Worm (Caenorhabditis elegans) whole organism, L1 larva: ENCODE results near the gene nsph-1.1.

Experiments
- Y116A8C.19 ChIP-seq: sonication (generic microtip); optimal IDR thresholded peaks from 2 replicates; lab custom pipeline; 2016; ENCODE audit warnings: missing compliant biosample characterization, missing genetic modification characterization, borderline replicate concordance
- alr-1 ChIP-seq: fragments of 200-800 bp; sonication (Bioruptor generic); optimal IDR thresholded peaks from 2 replicates; lab custom pipeline; 2018; ENCODE audit warnings: borderline replicate concordance, mild to moderate bottlenecking, missing genetic modification characterization, missing compliant biosample characterization
- ceh-63 ChIP-seq: fragments of 200-800 bp; sonication (Bioruptor generic); optimal IDR thresholded peaks from 2 replicates; lab custom pipeline; 2018; ENCODE audit warnings: mild to moderate bottlenecking, missing genetic modification characterization, missing compliant biosample characterization
- ceh-82 ChIP-seq, 3 experiments: fragments of 150-350 bp in 1 of 3; sonication (generic microtip) in 2 of 3; optimal IDR thresholded peaks; 2 replicates each; lab custom pipeline; 2014 to 2017; ENCODE audit warnings: missing biosample characterization in 3 of 3, missing genetic modification characterization in 3 of 3
- ceh-88 ChIP-seq: fragments of 200-800 bp; sonication (Bioruptor generic); IDR thresholded peaks from 2 replicates; pipeline ENCODE4 v1.3.6; 2022; ENCODE audit warnings: missing genetic modification characterization, missing compliant biosample characterization
- dpl-1 ChIP-seq, 3 experiments: fragments of 150-350 bp in 2 of 3; sonication (generic microtip) in 1 of 3; optimal IDR thresholded peaks; 2 replicates each; lab custom pipeline; 2014 to 2017; ENCODE audit warnings: missing biosample characterization in 3 of 3, missing genetic modification characterization in 3 of 3, missing genetic modification reagents in 3 of 3
- efl-1 ChIP-seq, 4 experiments: fragments of 150-350 bp; optimal IDR thresholded peaks in 3 of 4; peaks in 1 of 4; 1 replicate in 1 of 4; 2 replicates in 3 of 4; lab custom pipeline; 2014; ENCODE audit warnings: missing biosample characterization in 2 of 4, missing genetic modification characterization in 2 of 4, missing genetic modification reagents in 2 of 4
- egl-13 ChIP-seq: sonication (generic microtip); optimal IDR thresholded peaks from 2 replicates; lab custom pipeline; 2016; ENCODE audit warnings: missing genotype, missing genetic modification reagents, missing genetic modification characterization, missing compliant biosample characterization
- elt-2 ChIP-seq: sonication (generic microtip); optimal IDR thresholded peaks from 2 replicates; lab custom pipeline; 2016; ENCODE audit warnings: missing genetic modification characterization, mild to moderate bottlenecking, inconsistent platforms, missing compliant biosample characterization, missing genetic modification reagents
- elt-3 ChIP-seq, 6 experiments: fragments of 150-350 bp in 1 of 6; sonication (generic microtip); optimal IDR thresholded peaks; 2 replicates each; lab custom pipeline; 2017 to 2018; ENCODE audit warnings: missing biosample characterization in 6 of 6, missing genetic modification characterization in 6 of 6, inconsistent platforms in 1 of 6
- ets-5 ChIP-seq: fragments of 200-800 bp; sonication (Bioruptor generic); IDR thresholded peaks from 2 replicates; pipeline ENCODE4 v1.3.6; 2022; ENCODE audit warnings: missing genetic modification characterization, missing compliant biosample characterization
- fkh-10 ChIP-seq: sonication (generic microtip); optimal IDR thresholded peaks from 2 replicates; lab custom pipeline; 2017; ENCODE audit warnings: missing biosample characterization, missing genetic modification reagents, missing genetic modification characterization
- fkh-4 ChIP-seq: sonication (generic microtip); optimal IDR thresholded peaks from 2 replicates; lab custom pipeline; 2016; ENCODE audit warnings: missing compliant biosample characterization, missing genetic modification characterization, borderline replicate concordance
- fkh-8 ChIP-seq: sonication (generic microtip); optimal IDR thresholded peaks from 2 replicates; lab custom pipeline; 2016; ENCODE audit warnings: mild to moderate bottlenecking, missing genetic modification characterization, missing compliant biosample characterization
- grh-1 ChIP-seq: fragments of 200-800 bp; sonication (Bioruptor generic); IDR thresholded peaks from 2 replicates; pipeline ENCODE4 v1.3.6; 2022; ENCODE audit warnings: missing genetic modification reagents, missing genetic modification characterization, missing compliant biosample characterization
- hlh-17 ChIP-seq: fragments of 200-800 bp; sonication (Bioruptor generic); optimal IDR thresholded peaks from 2 replicates; lab custom pipeline; 2018; ENCODE audit warnings: missing genetic modification characterization, mild to moderate bottlenecking, missing compliant biosample characterization, moderate library complexity, borderline replicate concordance
- hlh-4 ChIP-seq: sonication (generic microtip); optimal IDR thresholded peaks from 2 replicates; lab custom pipeline; 2016; ENCODE audit warnings: mild to moderate bottlenecking, missing genetic modification characterization, missing compliant biosample characterization
- hpl-2 ChIP-seq: fragments of 150-350 bp; optimal IDR thresholded peaks from 2 replicates; lab custom pipeline; 2014; ENCODE audit warnings: missing biosample characterization, missing genetic modification reagents, missing genetic modification characterization
- irx-1 ChIP-seq: sonication (generic microtip); optimal IDR thresholded peaks from 2 replicates; lab custom pipeline; 2016; ENCODE audit warnings: missing genetic modification characterization, missing compliant biosample characterization
- jun-1 ChIP-seq: fragments of 150-350 bp; optimal IDR thresholded peaks from 2 replicates; lab custom pipeline; 2014; ENCODE audit warnings: missing biosample characterization, missing genetic modification reagents, missing genetic modification characterization
- lin-35 ChIP-seq, 2 experiments: fragments of 150-350 bp; optimal IDR thresholded peaks; 2 replicates each; lab custom pipeline; 2014; ENCODE audit warnings: missing biosample characterization in 2 of 2, missing genetic modification characterization in 2 of 2, missing genetic modification reagents in 2 of 2
- lin-39 ChIP-seq: fragments of 150-350 bp; optimal IDR thresholded peaks from 2 replicates; lab custom pipeline; 2014; ENCODE audit warnings: missing biosample characterization, missing genetic modification reagents, missing genetic modification characterization
- lir-3 ChIP-seq: sonication (generic microtip); optimal IDR thresholded peaks from 2 replicates; lab custom pipeline; 2016; ENCODE audit warnings: mild to moderate bottlenecking, missing genetic modification characterization, moderate library complexity, missing compliant biosample characterization; ENCODE audit not compliant: poor library complexity
- lsy-2 ChIP-seq, 2 experiments: fragments of 150-350 bp; optimal IDR thresholded peaks; 2 replicates each; lab custom pipeline; 2014; ENCODE audit warnings: missing biosample characterization in 2 of 2, missing genetic modification characterization in 2 of 2
- mef-2 ChIP-seq: fragments of 150-350 bp; optimal IDR thresholded peaks from 2 replicates; lab custom pipeline; 2014; ENCODE audit warnings: missing biosample characterization, missing genetic modification characterization
- nhr-11 ChIP-seq: fragments of 150-350 bp; optimal IDR thresholded peaks from 2 replicates; lab custom pipeline; 2014; ENCODE audit warnings: missing biosample characterization, missing genetic modification characterization
- nhr-12 ChIP-seq: sonication (generic microtip); optimal IDR thresholded peaks from 2 replicates; lab custom pipeline; 2017; ENCODE audit warnings: missing biosample characterization, missing genetic modification characterization
- nhr-19 ChIP-seq: fragments of 200-800 bp; sonication (Bioruptor generic); conservative IDR thresholded peaks from 2 replicates; pipeline ENCODE4 v1.3.6; 2022; ENCODE audit warnings: missing genetic modification characterization, missing compliant biosample characterization
- nhr-20 ChIP-seq: sonication (generic microtip); optimal IDR thresholded peaks from 2 replicates; lab custom pipeline; 2016; ENCODE audit warnings: mild to moderate bottlenecking, missing genetic modification characterization, missing compliant biosample characterization
- nhr-237 ChIP-seq: fragments of 150-350 bp; optimal IDR thresholded peaks from 2 replicates; lab custom pipeline; 2014; ENCODE audit warnings: missing biosample characterization, missing genetic modification characterization
- nhr-47 ChIP-seq: sonication (generic microtip); optimal IDR thresholded peaks from 2 replicates; lab custom pipeline; 2016; ENCODE audit warnings: mild to moderate bottlenecking, missing genetic modification characterization, moderate library complexity, missing compliant biosample characterization
- nhr-71 ChIP-seq: sonication (generic microtip); optimal IDR thresholded peaks from 2 replicates; lab custom pipeline; 2016; ENCODE audit warnings: mild to moderate bottlenecking, missing genetic modification characterization, moderate library complexity, missing compliant biosample characterization
- nhr-76 ChIP-seq: sonication (generic microtip); optimal IDR thresholded peaks from 2 replicates; lab custom pipeline; 2017; ENCODE audit warnings: missing biosample characterization, missing genetic modification characterization
- nhr-77 ChIP-seq: fragments of 150-350 bp; optimal IDR thresholded peaks from 2 replicates; lab custom pipeline; 2014; ENCODE audit warnings: missing biosample characterization, missing genetic modification characterization
- nhr-84 ChIP-seq: sonication (generic microtip); optimal IDR thresholded peaks from 2 replicates; lab custom pipeline; 2017; ENCODE audit warnings: missing biosample characterization, missing genetic modification characterization
- pax-3 ChIP-seq: fragments of 200-800 bp; sonication (Bioruptor generic); optimal IDR thresholded peaks from 2 replicates; lab custom pipeline; 2018; ENCODE audit warnings: mild to moderate bottlenecking, missing genetic modification characterization, moderate library complexity, missing compliant biosample characterization
- pqm-1 ChIP-seq: sonication (generic microtip); optimal IDR thresholded peaks from 3 replicates; lab custom pipeline; 2017; ENCODE audit warnings: missing biosample characterization, missing genetic modification characterization
- skn-1 ChIP-seq: fragments of 150-350 bp; optimal IDR thresholded peaks from 2 replicates; lab custom pipeline; 2014; ENCODE audit warnings: missing biosample characterization, missing genetic modification characterization
- snpc-4 ChIP-seq: fragments of 150-350 bp; optimal IDR thresholded peaks from 2 replicates; lab custom pipeline; 2014; ENCODE audit warnings: missing biosample characterization, missing genetic modification characterization
- sox-4 ChIP-seq: sonication (generic microtip); optimal IDR thresholded peaks from 2 replicates; lab custom pipeline; 2016; ENCODE audit warnings: missing genetic modification characterization, missing compliant biosample characterization
- sptf-1 ChIP-seq: fragments of 150-350 bp; optimal IDR thresholded peaks from 2 replicates; lab custom pipeline; 2014; ENCODE audit warnings: missing biosample characterization, missing genetic modification characterization
- swsn-7 ChIP-seq: sonication (generic microtip); optimal IDR thresholded peaks from 2 replicates; lab custom pipeline; 2016; ENCODE audit warnings: missing genetic modification characterization, missing compliant biosample characterization
- tbx-2 ChIP-seq: sonication (generic microtip); optimal IDR thresholded peaks from 2 replicates; lab custom pipeline; 2016; ENCODE audit warnings: missing genetic modification characterization, missing compliant biosample characterization
- unc-130 ChIP-seq: fragments of 150-350 bp; optimal IDR thresholded peaks from 2 replicates; lab custom pipeline; 2017; ENCODE audit warnings: missing biosample characterization, missing genetic modification characterization, inconsistent platforms
- unc-62 ChIP-seq: fragments of 150-350 bp; optimal IDR thresholded peaks from 2 replicates; lab custom pipeline; 2014; ENCODE audit warnings: missing biosample characterization, missing genetic modification reagents, missing genetic modification characterization
- vab-15 ChIP-seq: sonication (generic microtip); optimal IDR thresholded peaks from 2 replicates; lab custom pipeline; 2017; ENCODE audit warnings: missing genotype, mild to moderate bottlenecking, missing genetic modification characterization, missing compliant biosample characterization
- xbp-1 ChIP-seq: sonication (generic microtip); optimal IDR thresholded peaks from 2 replicates; lab custom pipeline; 2016; ENCODE audit warnings: missing genetic modification characterization, missing compliant biosample characterization
- zag-1 ChIP-seq: fragments of 150-350 bp; optimal IDR thresholded peaks from 2 replicates; lab custom pipeline; 2014; ENCODE audit warnings: missing biosample characterization, missing genetic modification characterization
- zip-4 ChIP-seq: fragments of 200-800 bp; sonication (Bioruptor generic); optimal IDR thresholded peaks from 2 replicates; lab custom pipeline; 2018; ENCODE audit warnings: mild to moderate bottlenecking, missing genetic modification characterization, moderate library complexity, missing compliant biosample characterization
- ztf-11 ChIP-seq, 2 experiments: sonication (generic microtip); optimal IDR thresholded peaks; 2 replicates each; lab custom pipeline; 2016 to 2017; ENCODE audit warnings: missing genetic modification characterization in 2 of 2, missing biosample characterization in 1 of 2, missing compliant biosample characterization in 1 of 2
- ztf-4 ChIP-seq: fragments of 150-350 bp; optimal IDR thresholded peaks from 2 replicates; lab custom pipeline; 2014; ENCODE audit warnings: missing biosample characterization, missing genetic modification characterization

nsph-1.1 gene

DNA sequence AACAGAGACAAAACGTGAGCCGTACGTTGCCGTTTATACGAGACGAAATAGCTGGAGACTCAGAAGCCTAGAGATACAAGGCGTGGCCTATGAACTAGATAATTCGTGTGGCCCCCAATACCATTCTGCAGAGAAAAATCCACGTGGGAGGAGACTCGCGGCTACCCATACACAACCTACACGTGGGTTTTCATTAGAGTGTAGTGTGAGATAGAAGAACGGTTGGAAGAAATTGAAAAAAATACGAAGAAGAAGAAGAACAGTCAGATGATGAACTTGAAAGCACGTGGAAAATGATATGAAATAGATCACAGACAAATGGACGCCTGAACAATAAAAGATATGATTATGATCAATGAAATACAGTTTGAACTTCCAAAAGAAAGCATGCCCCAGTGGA, 1.4 kb upstream of the nsph-1.1 start (continued):
- TF ChIP-seq ceh-82 (tag; optimal IDR thresholded peaks at IDR 0.05; lab: Kevin White, UChicago) (no peak), fkh-4 (tag; lab: Kevin White, UChicago) (no peak), Y116A8C.19 (tag; lab: Kevin White, UChicago) (no peak), unc-130 (tag; lab: Kevin White, UChicago) (no peak), swsn-7 (tag; lab: Kevin White, UChicago) (no peak), mef-2 (no peak), lir-3 (no peak), irx-1 (tag; lab: Kevin White, UChicago) (no peak), lsy-2 (tag; optimal IDR thresholded peaks at IDR 0.05; lab: Kevin White, UChicago) (no peak), pax-3 (tag; lab: Kevin White, UChicago) (no peak), nhr-20 (tag; lab: Kevin White, UChicago) (peak; percentile 90), hlh-17 (no peak), lin-35 (GFP tag; optimal IDR thresholded peaks at IDR 0.05; lab: Kevin White, UChicago) (peak in 1 of 2 experiments; percentile 25), nhr-71 (tag; lab: Kevin White, UChicago) (peak; percentile 46), skn-1 (no peak), nhr-84 (tag; lab: Kevin White, UChicago) (no peak), fkh-10 (GFP tag; lab: Kevin White, UChicago) (no peak), xbp-1 (tag; lab: Kevin White, UChicago) (no peak), elt-2 (no peak), snpc-4 (no peak), jun-1 (no peak), ceh-88 (GFP tag; lab: Robert Waterston, UW) (no peak), unc-62 (no peak), lin-39 (tag; lab: Kevin White, UChicago) (no peak), nhr-12 (tag; lab: Kevin White, UChicago) (no peak), sox-4 (no peak), elt-3 (tag; optimal IDR thresholded peaks at IDR 0.05; lab: Kevin White, UChicago) (peak in 2 of 6 experiments; percentile 57 to 60), ztf-4 (tag; lab: Kevin White, UChicago) (no peak), ztf-11 (tag; optimal IDR thresholded peaks at IDR 0.05; lab: Kevin White, UChicago) (no peak), zag-1 (tag; lab: Kevin White, UChicago) (no peak), egl-13 (tag; lab: Kevin White, UChicago) (no peak), nhr-19 (no peak), nhr-76 (tag; lab: Kevin White, UChicago) (no peak), alr-1 (tag; lab: Kevin White, UChicago) (no peak), sptf-1 (tag; lab: Kevin White, UChicago) (no peak), vab-15 (tag; lab: Kevin White, UChicago) (no peak), nhr-77 (tag; lab: Kevin White, UChicago) (no peak), fkh-8 (tag; lab: Kevin White, UChicago) (no peak), hlh-4 (tag; lab: Kevin White, UChicago) (no peak), dpl-1 (GFP tag; optimal IDR thresholded peaks at IDR 0.05; lab: Kevin White, UChicago) (no peak), hpl-2 (GFP tag; lab: Kevin White, UChicago) (no peak), efl-1 (optimal IDR thresholded peaks at IDR 0.05; lab: Kevin White, UChicago) (no peak), efl-1 (GFP tag; optimal IDR thresholded peaks at IDR 0.05 in 1 of 2; lab: Kevin White, UChicago) (no peak), pqm-1 (tag; lab: Kevin White, UChicago) (no peak)

DNA sequence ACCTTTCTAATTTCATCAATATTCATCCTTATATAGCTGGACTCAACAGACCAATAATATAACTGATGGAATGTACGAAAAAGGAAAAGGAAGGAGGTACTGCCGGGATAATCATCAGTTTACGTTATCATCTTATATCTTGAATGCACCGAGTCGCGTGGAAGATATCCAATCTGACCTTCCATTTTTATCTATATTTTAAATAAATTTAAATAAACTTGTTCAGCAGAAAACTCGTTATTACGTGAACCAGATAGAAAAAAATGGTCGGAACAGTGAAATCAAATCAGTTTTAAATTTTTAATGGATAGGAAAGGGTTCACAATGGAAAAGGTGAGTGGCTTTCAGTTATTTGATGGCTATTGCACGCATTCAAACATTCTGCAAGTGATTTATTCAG, 322 bp downstream of the nsph-1.1 start, which contains the start of gene pah-1:
Gene pah-1, minus strand, starts transcription at position 101 of the 400 bp plus-strand sequence.
- TF ChIP-seq nhr-237 (no peak), fkh-8 (tag; lab: Kevin White, UChicago) (no peak), pqm-1 (tag; lab: Kevin White, UChicago) (no peak), grh-1 (GFP tag; lab: Robert Waterston, UW) (no peak), zip-4 (GFP tag; lab: Kevin White, UChicago) (no peak), nhr-77 (tag; lab: Kevin White, UChicago) (no peak), ceh-63 (no peak), efl-1 (optimal IDR thresholded peaks at IDR 0.05; lab: Kevin White, UChicago) (no peak), efl-1 (GFP tag; optimal IDR thresholded peaks at IDR 0.05 in 1 of 2; lab: Kevin White, UChicago) (no peak), jun-1 (no peak), nhr-47 (no peak), nhr-12 (tag; lab: Kevin White, UChicago) (no peak), tbx-2 (no peak), nhr-11 (tag; lab: Kevin White, UChicago) (no peak), lin-35 (GFP tag; optimal IDR thresholded peaks at IDR 0.05; lab: Kevin White, UChicago) (no peak), ets-5 (no peak)
